Worm (Caenorhabditis elegans) whole organism, L1 larva: ENCODE data around the gene F47D12.9.

Source experiments
- C16A3.4 ChIP-seq: fragments of 150-350 bp; optimal IDR thresholded peaks from 2 replicates; lab custom pipeline; 2014; ENCODE audit warnings: missing biosample characterization, missing genetic modification characterization
- C34B4.2 ChIP-seq: sonication (generic microtip); optimal IDR thresholded peaks from 2 replicates; lab custom pipeline; 2017; ENCODE audit warnings: mild to moderate bottlenecking, missing genetic modification characterization, missing compliant biosample characterization
- Y116A8C.19 ChIP-seq: sonication (generic microtip); optimal IDR thresholded peaks from 2 replicates; lab custom pipeline; 2016; ENCODE audit warnings: missing compliant biosample characterization, missing genetic modification characterization, borderline replicate concordance
- aly-2 ChIP-seq: fragments of 150-350 bp; optimal IDR thresholded peaks from 2 replicates; lab custom pipeline; 2014; ENCODE audit warnings: missing biosample characterization, missing genetic modification characterization
- ceh-63 ChIP-seq: fragments of 200-800 bp; sonication (Bioruptor generic); optimal IDR thresholded peaks from 2 replicates; lab custom pipeline; 2018; ENCODE audit warnings: mild to moderate bottlenecking, missing genetic modification characterization, missing compliant biosample characterization
- ces-1 ChIP-seq: fragments of 150-350 bp; optimal IDR thresholded peaks from 2 replicates; lab custom pipeline; 2014; ENCODE audit warnings: missing biosample characterization, missing genetic modification reagents, missing genetic modification characterization
- efl-1 ChIP-seq, 4 experiments: fragments of 150-350 bp; optimal IDR thresholded peaks in 3 of 4; peaks in 1 of 4; 1 replicate in 1 of 4; 2 replicates in 3 of 4; lab custom pipeline; 2014; ENCODE audit warnings: missing biosample characterization in 2 of 4, missing genetic modification characterization in 2 of 4, missing genetic modification reagents in 2 of 4
- egl-13 ChIP-seq: sonication (generic microtip); optimal IDR thresholded peaks from 2 replicates; lab custom pipeline; 2016; ENCODE audit warnings: missing genotype, missing genetic modification reagents, missing genetic modification characterization, missing compliant biosample characterization
- egl-27 ChIP-seq, 2 experiments: fragments of 150-350 bp in 1 of 2; sonication (generic microtip); optimal IDR thresholded peaks; 3 replicates each; lab custom pipeline; 2017 to 2018; ENCODE audit warnings: missing biosample characterization in 2 of 2, missing genetic modification characterization in 2 of 2, missing genetic modification reagents in 2 of 2
- elt-2 ChIP-seq: sonication (generic microtip); optimal IDR thresholded peaks from 2 replicates; lab custom pipeline; 2016; ENCODE audit warnings: missing genetic modification characterization, mild to moderate bottlenecking, inconsistent platforms, missing compliant biosample characterization, missing genetic modification reagents
- elt-3 ChIP-seq, 6 experiments: fragments of 150-350 bp in 1 of 6; sonication (generic microtip); optimal IDR thresholded peaks; 2 replicates each; lab custom pipeline; 2017 to 2018; ENCODE audit warnings: missing biosample characterization in 6 of 6, missing genetic modification characterization in 6 of 6, inconsistent platforms in 1 of 6
- fkh-10 ChIP-seq: sonication (generic microtip); optimal IDR thresholded peaks from 2 replicates; lab custom pipeline; 2017; ENCODE audit warnings: missing biosample characterization, missing genetic modification reagents, missing genetic modification characterization
- fkh-8 ChIP-seq: sonication (generic microtip); optimal IDR thresholded peaks from 2 replicates; lab custom pipeline; 2016; ENCODE audit warnings: mild to moderate bottlenecking, missing genetic modification characterization, missing compliant biosample characterization
- hlh-17 ChIP-seq: fragments of 200-800 bp; sonication (Bioruptor generic); optimal IDR thresholded peaks from 2 replicates; lab custom pipeline; 2018; ENCODE audit warnings: missing genetic modification characterization, mild to moderate bottlenecking, missing compliant biosample characterization, moderate library complexity, borderline replicate concordance
- hpl-2 ChIP-seq: fragments of 150-350 bp; optimal IDR thresholded peaks from 2 replicates; lab custom pipeline; 2014; ENCODE audit warnings: missing biosample characterization, missing genetic modification reagents, missing genetic modification characterization
- lin-13 ChIP-seq: fragments of 150-350 bp; optimal IDR thresholded peaks from 2 replicates; lab custom pipeline; 2014; ENCODE audit warnings: missing biosample characterization, missing genetic modification reagents, missing genetic modification characterization
- lin-14 ChIP-seq: fragments of 200-800 bp; sonication (Bioruptor generic); optimal IDR thresholded peaks from 2 replicates; lab custom pipeline; 2018; ENCODE audit warnings: mild to moderate bottlenecking, missing genetic modification characterization, moderate library complexity, missing compliant biosample characterization
- lsy-2 ChIP-seq, 2 experiments: fragments of 150-350 bp; optimal IDR thresholded peaks; 2 replicates each; lab custom pipeline; 2014; ENCODE audit warnings: missing biosample characterization in 2 of 2, missing genetic modification characterization in 2 of 2
- mdl-1 ChIP-seq, 2 experiments: fragments of 150-350 bp; optimal IDR thresholded peaks; 2 replicates each; lab custom pipeline; 2014 to 2017; ENCODE audit warnings: missing biosample characterization in 2 of 2, missing genetic modification characterization in 2 of 2, inconsistent platforms in 1 of 2
- mep-1 ChIP-seq: fragments of 150-350 bp; optimal IDR thresholded peaks from 2 replicates; lab custom pipeline; 2014; ENCODE audit warnings: missing biosample characterization, missing genetic modification characterization
- nhr-12 ChIP-seq: sonication (generic microtip); optimal IDR thresholded peaks from 2 replicates; lab custom pipeline; 2017; ENCODE audit warnings: missing biosample characterization, missing genetic modification characterization
- nhr-19 ChIP-seq: fragments of 200-800 bp; sonication (Bioruptor generic); conservative IDR thresholded peaks from 2 replicates; pipeline ENCODE4 v1.3.6; 2022; ENCODE audit warnings: missing genetic modification characterization, missing compliant biosample characterization
- nhr-237 ChIP-seq: fragments of 150-350 bp; optimal IDR thresholded peaks from 2 replicates; lab custom pipeline; 2014; ENCODE audit warnings: missing biosample characterization, missing genetic modification characterization
- nhr-47 ChIP-seq: sonication (generic microtip); optimal IDR thresholded peaks from 2 replicates; lab custom pipeline; 2016; ENCODE audit warnings: mild to moderate bottlenecking, missing genetic modification characterization, moderate library complexity, missing compliant biosample characterization
- nhr-71 ChIP-seq: sonication (generic microtip); optimal IDR thresholded peaks from 2 replicates; lab custom pipeline; 2016; ENCODE audit warnings: mild to moderate bottlenecking, missing genetic modification characterization, moderate library complexity, missing compliant biosample characterization
- nhr-77 ChIP-seq: fragments of 150-350 bp; optimal IDR thresholded peaks from 2 replicates; lab custom pipeline; 2014; ENCODE audit warnings: missing biosample characterization, missing genetic modification characterization
- nhr-84 ChIP-seq: sonication (generic microtip); optimal IDR thresholded peaks from 2 replicates; lab custom pipeline; 2017; ENCODE audit warnings: missing biosample characterization, missing genetic modification characterization
- nhr-85 ChIP-seq: sonication (generic microtip); peaks from one replicate; lab custom pipeline; 2016; ENCODE audit warnings: missing genetic modification characterization, inconsistent platforms, missing compliant biosample characterization
- nhr-90 ChIP-seq: sonication (generic microtip); optimal IDR thresholded peaks from 2 replicates; lab custom pipeline; 2016; ENCODE audit warnings: mild to moderate bottlenecking, missing genetic modification characterization, missing compliant biosample characterization; ENCODE audit not compliant: poor library complexity
- pag-3 ChIP-seq: sonication (generic microtip); optimal IDR thresholded peaks from 2 replicates; lab custom pipeline; 2017; ENCODE audit warnings: missing genetic modification characterization, mild to moderate bottlenecking, missing compliant biosample characterization, antibody characterized with exemption, borderline replicate concordance; ENCODE audit not compliant: insufficient read depth
- pax-3 ChIP-seq: fragments of 200-800 bp; sonication (Bioruptor generic); optimal IDR thresholded peaks from 2 replicates; lab custom pipeline; 2018; ENCODE audit warnings: mild to moderate bottlenecking, missing genetic modification characterization, moderate library complexity, missing compliant biosample characterization
- pqm-1 ChIP-seq: sonication (generic microtip); optimal IDR thresholded peaks from 3 replicates; lab custom pipeline; 2017; ENCODE audit warnings: missing biosample characterization, missing genetic modification characterization
- swsn-7 ChIP-seq: sonication (generic microtip); optimal IDR thresholded peaks from 2 replicates; lab custom pipeline; 2016; ENCODE audit warnings: missing genetic modification characterization, missing compliant biosample characterization
- tbx-2 ChIP-seq: sonication (generic microtip); optimal IDR thresholded peaks from 2 replicates; lab custom pipeline; 2016; ENCODE audit warnings: missing genetic modification characterization, missing compliant biosample characterization
- unc-30 ChIP-seq: sonication (generic microtip); optimal IDR thresholded peaks from 2 replicates; lab custom pipeline; 2017; ENCODE audit warnings: missing biosample characterization, missing genetic modification characterization
- unc-86 ChIP-seq: sonication (generic microtip); optimal IDR thresholded peaks from 2 replicates; lab custom pipeline; 2016; ENCODE audit warnings: missing genetic modification characterization, missing compliant biosample characterization
- ztf-4 ChIP-seq: fragments of 150-350 bp; optimal IDR thresholded peaks from 2 replicates; lab custom pipeline; 2014; ENCODE audit warnings: missing biosample characterization, missing genetic modification characterization

The F47D12.9 gene

DNA sequence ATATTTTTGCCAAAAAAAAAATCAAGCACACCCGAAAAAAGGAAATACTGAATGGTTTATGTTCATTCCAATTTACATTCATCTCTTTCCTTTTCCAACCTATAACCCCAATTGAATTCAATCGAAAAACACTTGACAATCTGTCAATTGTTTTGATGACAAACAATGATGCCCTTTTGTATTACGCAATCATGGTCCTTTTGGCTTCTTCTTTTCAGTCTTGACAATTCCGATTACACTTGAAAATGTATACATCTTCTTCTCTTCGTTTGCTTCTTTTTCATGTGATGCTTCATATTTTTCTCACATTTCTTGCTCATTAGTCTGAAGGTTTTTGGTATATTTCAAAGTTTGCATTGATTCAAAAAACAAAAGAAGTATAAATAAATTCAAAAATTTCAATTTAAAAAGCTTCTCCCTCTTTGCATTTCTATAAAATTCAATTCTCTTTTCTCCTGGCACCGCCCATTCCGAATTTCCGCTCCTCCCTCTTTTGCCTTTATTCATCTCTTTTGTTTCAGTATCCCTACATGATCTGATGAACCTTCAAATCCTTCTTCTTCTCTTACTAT, 28.1 kb upstream of the F47D12.9 start, which contains the start of gene C56G2.4:
TSS of gene C56G2.4 (plus strand) at position 522 of the 572 bp plus-strand sequence.
- TF ChIP-seq elt-2 (no peak), lin-14 (peak; percentile 4), fkh-10 (peak; percentile 42), aly-2 (tag; lab: Kevin White, UChicago) (no peak), efl-1 (optimal IDR thresholded peaks at IDR 0.05; lab: Kevin White, UChicago) (no peak), efl-1 (GFP tag; optimal IDR thresholded peaks at IDR 0.05 in 1 of 2; lab: Kevin White, UChicago) (peak in 1 of 2 experiments; percentile 25)

DNA sequence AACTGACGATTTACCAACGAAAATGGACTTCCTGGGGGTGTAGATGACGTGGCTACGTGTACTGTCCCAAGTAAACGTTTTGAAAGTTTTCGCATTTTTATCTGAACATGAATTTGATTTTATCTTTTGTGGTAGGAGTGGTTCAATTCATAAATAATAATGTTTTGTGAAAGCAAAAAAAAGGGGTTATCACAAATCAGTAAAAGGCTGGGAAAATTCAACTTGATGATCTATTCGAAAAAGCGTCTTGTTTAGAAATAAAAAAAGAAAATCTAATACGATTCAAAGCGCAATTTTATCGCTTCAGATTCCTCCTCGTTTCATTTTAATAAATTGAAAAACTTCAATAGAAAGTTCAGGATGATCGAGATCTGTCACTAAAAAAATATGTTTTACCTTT, 21.0 kb upstream of the F47D12.9 start, which contains the start of gene C56G2.5:
TSS of gene C56G2.5 (minus strand) at position 101 of the 400 bp plus-strand sequence.
- no peak for TF ChIP-seq egl-27 (tag; optimal IDR thresholded peaks at IDR 0.05; lab: Kevin White, UChicago)
- TF ChIP-seq ceh-63 (GFP tag; lab: Kevin White, UChicago), result no peak
- no peak for TF ChIP-seq nhr-47 (tag; lab: Kevin White, UChicago)
- TF ChIP-seq nhr-90, result no peak
- TF ChIP-seq mep-1, result no peak
- no peak for TF ChIP-seq hlh-17
- no peak for TF ChIP-seq pag-3 (tag; lab: Kevin White, UChicago)
- no peak for TF ChIP-seq swsn-7
- no peak for TF ChIP-seq tbx-2 (tag; lab: Kevin White, UChicago)
- TF ChIP-seq egl-13 (tag; lab: Kevin White, UChicago), result no peak
- no peak for TF ChIP-seq unc-30
- no peak for TF ChIP-seq C16A3.4
- TF ChIP-seq Y116A8C.19 (tag; lab: Kevin White, UChicago), result no peak
- TF ChIP-seq fkh-8 (tag; lab: Kevin White, UChicago), result no peak
- TF ChIP-seq lin-13 (GFP tag; lab: Kevin White, UChicago), result no peak
- TF ChIP-seq nhr-77, result no peak
- no peak for TF ChIP-seq mdl-1 (tag; optimal IDR thresholded peaks at IDR 0.05; lab: Kevin White, UChicago)
- no peak for TF ChIP-seq elt-3 (tag; optimal IDR thresholded peaks at IDR 0.05; lab: Kevin White, UChicago)

DNA sequence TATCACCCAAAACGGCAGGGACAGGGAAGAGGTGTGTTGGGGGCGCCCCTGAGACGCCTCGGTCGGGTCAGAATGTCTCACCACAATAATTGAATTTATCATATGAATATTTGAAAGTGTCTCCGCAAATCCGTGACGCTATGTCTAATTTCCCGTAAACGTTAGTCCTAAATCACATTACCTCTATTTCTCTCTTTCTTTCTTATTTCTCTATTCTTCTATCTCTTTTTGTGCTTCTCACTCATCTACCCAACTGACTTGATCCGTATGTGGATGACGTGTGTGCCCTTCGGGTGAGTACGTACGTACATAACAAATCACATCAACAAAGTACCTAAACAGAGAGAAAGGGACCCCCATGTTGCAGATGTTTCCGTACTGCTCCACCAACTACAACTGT, 14.2 kb upstream of the F47D12.9 start:
- TF ChIP-seq unc-30 (no peak), nhr-71 (peak; percentile 48), lsy-2 (tag; optimal IDR thresholded peaks at IDR 0.05; lab: Kevin White, UChicago) (peak in 1 of 2 experiments; percentile 5), unc-86 (tag; lab: Kevin White, UChicago) (no peak), pax-3 (tag; lab: Kevin White, UChicago) (no peak), fkh-10 (peak; percentile 98), lin-14 (peak; percentile 79), egl-13 (tag; lab: Kevin White, UChicago) (no peak), nhr-19 (GFP tag; lab: Robert Waterston, UW) (peak; percentile 18; the same call in 1 of the 2 replicates), ces-1 (peak; percentile 81), nhr-47 (tag; lab: Kevin White, UChicago) (peak; percentile 48)

DNA sequence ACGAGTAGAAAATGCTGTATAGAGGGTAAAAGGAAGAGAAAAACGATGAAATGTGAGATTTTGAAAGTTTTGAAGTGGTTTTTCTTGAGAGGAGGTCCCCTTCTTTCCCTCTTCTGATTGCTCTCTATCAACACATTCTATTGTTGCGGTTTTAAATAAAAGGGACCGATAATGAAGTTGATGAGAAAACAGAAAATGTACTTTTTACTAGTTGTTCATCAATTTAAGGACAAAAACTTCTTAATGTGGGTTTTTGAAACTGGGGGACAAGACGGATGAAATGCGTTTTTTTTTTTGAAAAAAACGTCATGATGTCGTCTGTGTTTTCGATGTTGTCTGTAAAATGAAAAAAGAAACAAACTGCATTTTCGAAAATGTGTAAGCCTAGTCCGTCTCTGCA, 13.6 kb upstream of the F47D12.9 start:
- TF ChIP-seq nhr-19 (GFP tag; lab: Robert Waterston, UW), result no peak
- TF ChIP-seq C16A3.4, result no peak
- TF ChIP-seq nhr-237 (tag; lab: Kevin White, UChicago), result no peak
- TF ChIP-seq pqm-1 (tag; lab: Kevin White, UChicago), result no peak
- TF ChIP-seq pax-3 (tag; lab: Kevin White, UChicago), result no peak
- no peak for TF ChIP-seq C34B4.2 (tag; lab: Kevin White, UChicago)
- no peak for TF ChIP-seq hpl-2 (GFP tag; lab: Kevin White, UChicago)
- no peak for TF ChIP-seq nhr-85 (tag; lab: Kevin White, UChicago)
- no peak for TF ChIP-seq ztf-4 (tag; lab: Kevin White, UChicago)
- no peak for TF ChIP-seq nhr-12 (tag; lab: Kevin White, UChicago)
- no peak for TF ChIP-seq nhr-84
- no peak for TF ChIP-seq elt-3 (tag; optimal IDR thresholded peaks at IDR 0.05; lab: Kevin White, UChicago)
- no peak for TF ChIP-seq nhr-90
